Worm (Caenorhabditis elegans) whole organism, L1 larva: ENCODE data around the gene F28F9.2.

Experiments
- nhr-11 ChIP-seq: fragments of 150-350 bp; optimal IDR thresholded peaks from 2 replicates; lab custom pipeline; 2014; ENCODE audit warnings: missing biosample characterization, missing genetic modification characterization
- nhr-84 ChIP-seq: sonication (generic microtip); optimal IDR thresholded peaks from 2 replicates; lab custom pipeline; 2017; ENCODE audit warnings: missing biosample characterization, missing genetic modification characterization
- pag-3 ChIP-seq: sonication (generic microtip); optimal IDR thresholded peaks from 2 replicates; lab custom pipeline; 2017; ENCODE audit warnings: missing genetic modification characterization, mild to moderate bottlenecking, missing compliant biosample characterization, antibody characterized with exemption, borderline replicate concordance; ENCODE audit not compliant: insufficient read depth
- pqm-1 ChIP-seq: sonication (generic microtip); optimal IDR thresholded peaks from 3 replicates; lab custom pipeline; 2017; ENCODE audit warnings: missing biosample characterization, missing genetic modification characterization
- unc-86 ChIP-seq: sonication (generic microtip); optimal IDR thresholded peaks from 2 replicates; lab custom pipeline; 2016; ENCODE audit warnings: missing genetic modification characterization, missing compliant biosample characterization
- zag-1 ChIP-seq: fragments of 150-350 bp; optimal IDR thresholded peaks from 2 replicates; lab custom pipeline; 2014; ENCODE audit warnings: missing biosample characterization, missing genetic modification characterization

ce11 chrIV:3873195-3873594, 33.7 kb downstream of the F28F9.2 start:
- TF ChIP-seq nhr-84 (no peak), unc-86 (no peak), pqm-1 (tag; lab: Kevin White, UChicago) (no peak), nhr-11 (tag; lab: Kevin White, UChicago) (no peak), zag-1 (no peak), pag-3 (tag; lab: Kevin White, UChicago) (no peak)
